Fruit fly (Drosophila melanogaster): ENCODE results near the gene Sfp65A.

The Sfp65A gene

DNA sequence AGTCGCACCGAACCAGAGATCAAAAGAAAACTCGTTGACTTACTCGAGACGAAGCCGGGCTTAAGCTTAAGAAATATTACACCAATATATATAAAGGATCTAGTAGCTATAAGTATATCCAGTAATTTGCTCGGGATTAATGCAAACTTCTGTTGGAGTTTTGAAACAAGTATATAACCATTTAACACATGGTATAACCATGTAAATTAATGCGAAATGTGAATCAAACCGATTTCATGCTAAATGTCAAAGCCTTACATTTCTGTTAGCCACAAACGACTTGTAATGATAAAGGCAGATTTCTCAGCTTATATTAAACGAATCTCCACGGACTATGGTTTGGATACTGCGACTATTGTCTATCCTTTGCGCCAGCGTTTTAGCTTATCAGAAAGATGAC lies at the start of gene Sfp65A:
Sfp65A (plus strand) TSS at position 301 of the 400 bp plus-strand sequence.
- no peak for TF ChIP-seq CG1620 (GFP tag; optimal IDR thresholded peaks at IDR 0.05)
- TF ChIP-seq cic (GFP tag; optimal IDR thresholded peaks at IDR 0.05), result no peak
- no peak for TF ChIP-seq Hr96 (GFP tag; optimal IDR thresholded peaks at IDR 0.05)

dm6 chr3L:6302500-6302899 lies 47.6 kb upstream of the Sfp65A start:
- TF ChIP-seq cic (GFP tag; optimal IDR thresholded peaks at IDR 0.05), result no peak
- no peak for TF ChIP-seq Hr96 (GFP tag; optimal IDR thresholded peaks at IDR 0.05)
- no peak for TF ChIP-seq tj (GFP tag; optimal IDR thresholded peaks at IDR 0.05)
- no peak for TF ChIP-seq Clk (GFP tag; optimal IDR thresholded peaks at IDR 0.05)
- TF ChIP-seq CG5204 (GFP tag; optimal IDR thresholded peaks at IDR 0.05), result no peak
- TF ChIP-seq CG33017 (tag; optimal IDR thresholded peaks at IDR 0.05), result no peak
- TF ChIP-seq CG7045 (GFP tag; optimal IDR thresholded peaks at IDR 0.05), result no peak
- no peak for TF ChIP-seq CG7101 (tag; optimal IDR thresholded peaks at IDR 0.05)
- TF ChIP-seq pad (GFP tag; optimal IDR thresholded peaks at IDR 0.05), result no peak
- no peak for TF ChIP-seq Crg-1 (GFP tag; optimal IDR thresholded peaks at IDR 0.05)
- TF ChIP-seq kay (GFP tag; ENCODE audit: borderline replicate concordance), result no peak
- no peak for TF ChIP-seq CG14711 (tag; optimal IDR thresholded peaks at IDR 0.05)
- no peak for TF ChIP-seq toe (GFP tag; optimal IDR thresholded peaks at IDR 0.05)
- no peak for TF ChIP-seq cnc (optimal IDR thresholded peaks at IDR 0.05)
- no peak for TF ChIP-seq CG11617 (GFP tag; optimal IDR thresholded peaks at IDR 0.05)
- TF ChIP-seq CG1620 (GFP tag; optimal IDR thresholded peaks at IDR 0.05), result no peak

- no peak for TF ChIP-seq CG12768 (GFP tag; optimal IDR thresholded peaks at IDR 0.05)
- TF ChIP-seq pad (GFP tag; optimal IDR thresholded peaks at IDR 0.05), result no peak
- TF ChIP-seq kay (GFP tag; ENCODE audit: borderline replicate concordance), result no peak
- no peak for TF ChIP-seq CG11617 (GFP tag; optimal IDR thresholded peaks at IDR 0.05)
- no peak for TF ChIP-seq Hr96 (GFP tag; optimal IDR thresholded peaks at IDR 0.05)
- no peak for TF ChIP-seq CG7045 (GFP tag; optimal IDR thresholded peaks at IDR 0.05)
- no peak for TF ChIP-seq CG1620 (GFP tag; optimal IDR thresholded peaks at IDR 0.05)
- TF ChIP-seq CG5204 (GFP tag; optimal IDR thresholded peaks at IDR 0.05), result no peak
- no peak for TF ChIP-seq bab1 (GFP tag; optimal IDR thresholded peaks at IDR 0.05)
- TF ChIP-seq tj (GFP tag; optimal IDR thresholded peaks at IDR 0.05), result no peak
- no peak for TF ChIP-seq CG7101 (tag; optimal IDR thresholded peaks at IDR 0.05)
- no peak for TF ChIP-seq Crg-1 (GFP tag; optimal IDR thresholded peaks at IDR 0.05)
- no peak for TF ChIP-seq CG14711 (tag; optimal IDR thresholded peaks at IDR 0.05)
- TF ChIP-seq cnc (optimal IDR thresholded peaks at IDR 0.05), result no peak
- no peak for TF ChIP-seq cic (GFP tag; optimal IDR thresholded peaks at IDR 0.05)
Measured at dm6 chr3L:6304859-6305258, 45.2 kb upstream of the Sfp65A start.

DNA sequence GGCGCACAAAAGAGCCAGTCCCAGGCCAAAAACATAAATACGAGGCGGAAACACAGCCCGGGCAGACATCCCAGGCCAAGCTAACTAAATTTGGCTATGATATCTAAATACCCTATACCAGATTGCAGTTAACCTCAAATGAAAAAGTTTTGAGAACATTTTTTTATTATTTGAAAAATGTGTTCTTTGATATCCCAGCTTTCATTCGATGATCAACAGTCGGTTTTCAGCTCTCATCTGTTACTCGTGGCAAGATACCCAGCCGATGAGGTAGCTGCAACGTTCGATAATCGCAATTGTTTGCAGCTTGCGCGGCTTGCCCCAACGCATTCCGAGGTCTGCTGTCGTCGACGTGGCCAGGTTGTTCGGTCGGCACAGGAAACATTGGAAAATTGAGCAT lies 42.8 kb upstream of the Sfp65A start:
- TF ChIP-seq pad (GFP tag; optimal IDR thresholded peaks at IDR 0.05) (no peak), CG12768 (GFP tag; optimal IDR thresholded peaks at IDR 0.05) (no peak), CG5204 (GFP tag; optimal IDR thresholded peaks at IDR 0.05) (no peak), CG33017 (tag; optimal IDR thresholded peaks at IDR 0.05) (no peak), toe (GFP tag; optimal IDR thresholded peaks at IDR 0.05) (no peak), bab1 (GFP tag; optimal IDR thresholded peaks at IDR 0.05) (no peak), cic (GFP tag; optimal IDR thresholded peaks at IDR 0.05) (no peak), CG11617 (GFP tag; optimal IDR thresholded peaks at IDR 0.05) (no peak), tj (GFP tag; optimal IDR thresholded peaks at IDR 0.05) (no peak), cnc (optimal IDR thresholded peaks at IDR 0.05) (no peak), CG14711 (tag; optimal IDR thresholded peaks at IDR 0.05) (no peak), Hr96 (GFP tag; optimal IDR thresholded peaks at IDR 0.05) (no peak), Crg-1 (GFP tag; optimal IDR thresholded peaks at IDR 0.05) (no peak), CG7101 (tag; optimal IDR thresholded peaks at IDR 0.05) (no peak), Clk (GFP tag; optimal IDR thresholded peaks at IDR 0.05) (no peak), CG7045 (GFP tag; optimal IDR thresholded peaks at IDR 0.05) (no peak), CG1620 (GFP tag; optimal IDR thresholded peaks at IDR 0.05) (no peak), Mnt (GFP tag; optimal IDR thresholded peaks at IDR 0.05) (no peak)

DNA sequence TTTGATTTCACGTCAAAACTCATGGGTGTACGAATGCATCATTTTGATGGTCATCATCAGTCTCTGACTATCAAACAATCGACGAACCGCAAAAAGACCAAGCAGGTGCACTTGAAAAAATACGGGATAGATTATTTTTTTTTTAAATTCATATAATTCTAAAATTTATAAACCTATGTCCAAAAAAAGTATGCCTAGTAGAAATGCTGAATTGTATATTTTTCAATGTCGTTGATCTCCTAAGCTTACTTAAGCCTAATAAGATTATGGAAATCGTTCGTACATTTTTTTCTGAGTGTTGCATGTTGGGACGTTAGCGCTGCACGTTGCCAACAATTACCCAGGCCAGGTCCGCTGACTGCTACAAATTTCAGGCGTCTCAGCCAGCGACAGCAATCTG lies 41.5 kb upstream of the Sfp65A start:
- TF ChIP-seq CG33017 (tag; optimal IDR thresholded peaks at IDR 0.05), result no peak
- TF ChIP-seq Mnt (GFP tag; optimal IDR thresholded peaks at IDR 0.05), result no peak

dm6 chr3L:6309726-6310125 lies 40.4 kb upstream of the Sfp65A start:
- TF ChIP-seq tj (GFP tag; optimal IDR thresholded peaks at IDR 0.05) (no peak), CG7045 (GFP tag; optimal IDR thresholded peaks at IDR 0.05) (no peak), CG14711 (tag; optimal IDR thresholded peaks at IDR 0.05) (no peak), pad (GFP tag; optimal IDR thresholded peaks at IDR 0.05) (no peak), Clk (GFP tag; optimal IDR thresholded peaks at IDR 0.05) (no peak), kay (GFP tag; ENCODE audit: borderline replicate concordance) (no peak), CG5204 (GFP tag; optimal IDR thresholded peaks at IDR 0.05) (no peak), Crg-1 (GFP tag; optimal IDR thresholded peaks at IDR 0.05) (no peak), bab1 (GFP tag; optimal IDR thresholded peaks at IDR 0.05) (no peak)

dm6 chr3L:6310489-6310888 lies 39.6 kb upstream of the Sfp65A start:
- TF ChIP-seq Clk (GFP tag; optimal IDR thresholded peaks at IDR 0.05) (no peak), cic (GFP tag; optimal IDR thresholded peaks at IDR 0.05) (no peak), CG33017 (tag; optimal IDR thresholded peaks at IDR 0.05) (no peak), Crg-1 (GFP tag; optimal IDR thresholded peaks at IDR 0.05) (no peak), tj (GFP tag; optimal IDR thresholded peaks at IDR 0.05) (no peak), Hr96 (GFP tag; optimal IDR thresholded peaks at IDR 0.05) (no peak), CG14711 (tag; optimal IDR thresholded peaks at IDR 0.05) (no peak), CG7101 (tag; optimal IDR thresholded peaks at IDR 0.05) (no peak), CG12768 (GFP tag; optimal IDR thresholded peaks at IDR 0.05) (no peak)
